Fruit fly (Drosophila melanogaster) whole organism, wandering third instar larva: ENCODE measurements around the gene CCT4.
A peak's percentile ranks its signal among the peaks of the same experiment; 100 is the strongest.

Source experiments
- CG32264 ChIP-seq: fragments of 200-800 bp; sonication (Bioruptor generic); optimal IDR thresholded peaks from 2 replicates; lab custom pipeline; 2016; ENCODE audit warnings: missing biosample characterization, missing genetic modification characterization
- CG9705 ChIP-seq: fragments of 200-800 bp; sonication (Bioruptor generic); optimal IDR thresholded peaks from 2 replicates; lab custom pipeline; 2018; ENCODE audit warnings: missing biosample characterization, mild to moderate bottlenecking, missing genetic modification characterization
- CrebA ChIP-seq: fragments of 200-800 bp; sonication (Bioruptor generic); optimal IDR thresholded peaks from 2 replicates; lab custom pipeline; 2016; ENCODE audit warnings: missing biosample characterization, mild to moderate bottlenecking, missing genetic modification characterization, borderline replicate concordance
- Dif ChIP-seq: fragments of 200-275, 200-300 bp; sonication (Bioruptor generic); optimal IDR thresholded peaks from 2 replicates; lab custom pipeline; 2018; ENCODE audit warnings: missing biosample characterization, missing genetic modification characterization; ENCODE audit not compliant: partially characterized antibody
- GATAd ChIP-seq: sonication (Bioruptor generic); optimal IDR thresholded peaks from 2 replicates; lab custom pipeline; 2016; ENCODE audit warnings: missing biosample characterization, missing genetic modification characterization
- HLH106 ChIP-seq: fragments of 200-800 bp; optimal IDR thresholded peaks from 3 replicates; lab custom pipeline; 2019; ENCODE audit warnings: missing biosample characterization, mild to moderate bottlenecking, missing genetic modification characterization, moderate library complexity
- Hnf4 ChIP-seq: fragments of 200-800 bp; sonication (Bioruptor generic); optimal IDR thresholded peaks from 2 replicates; lab custom pipeline; 2016; ENCODE audit warnings: missing biosample characterization, mild to moderate bottlenecking, missing genetic modification characterization
- Hr78 ChIP-seq: fragments of >200 bp; optimal IDR thresholded peaks from 2 replicates; lab custom pipeline; 2017; ENCODE audit warnings: missing biosample characterization, missing genetic modification characterization
- Jra ChIP-seq: sonication (Bioruptor generic); optimal IDR thresholded peaks from 2 replicates; lab custom pipeline; 2016; ENCODE audit warnings: missing biosample characterization, missing genetic modification characterization
- Mio ChIP-seq: sonication (Bioruptor generic); optimal IDR thresholded peaks from 2 replicates; lab custom pipeline; 2016; ENCODE audit warnings: missing biosample characterization, missing genetic modification characterization
- OdsH ChIP-seq: fragments of 200-800 bp; sonication (Bioruptor generic); optimal IDR thresholded peaks from 2 replicates; lab custom pipeline; 2016; ENCODE audit warnings: missing biosample characterization, mild to moderate bottlenecking, missing genetic modification characterization
- Rel ChIP-seq, 2 experiments: fragments of 200-800 bp; sonication (Bioruptor generic) in 1 of 2; optimal IDR thresholded peaks; 2 replicates in 1 of 2; 3 replicates in 1 of 2; lab custom pipeline; 2016 to 2019; ENCODE audit warnings: mild to moderate bottlenecking in 2 of 2, missing biosample characterization in 2 of 2, missing genetic modification characterization in 2 of 2, moderate library complexity in 1 of 2
- Vsx2 ChIP-seq: fragments of 200-300, 225-300 bp; sonication (Bioruptor generic); optimal IDR thresholded peaks from 2 replicates; lab custom pipeline; 2018; ENCODE audit warnings: missing biosample characterization, missing genetic modification characterization; ENCODE audit not compliant: partially characterized antibody
- br ChIP-seq: fragments of 200-800 bp; sonication (Bioruptor generic); optimal IDR thresholded peaks from 2 replicates; lab custom pipeline; 2016; ENCODE audit warnings: missing biosample characterization, missing genetic modification characterization
- brk ChIP-seq: fragments of 200-800 bp; sonication (Bioruptor generic); optimal IDR thresholded peaks from 2 replicates; lab custom pipeline; 2016; ENCODE audit warnings: missing biosample characterization, mild to moderate bottlenecking, missing genetic modification characterization
- dl ChIP-seq, 2 experiments: fragments of 175-275, 200-275 bp in 1 of 2; fragments of 200-275 bp in 1 of 2; sonication (Bioruptor generic); optimal IDR thresholded peaks; lab custom pipeline; 2018; ENCODE audit warnings: mild to moderate bottlenecking in 2 of 2, missing biosample characterization in 2 of 2, missing genetic modification characterization in 2 of 2, moderate library complexity in 2 of 2; ENCODE audit not compliant: partially characterized antibody in 2 of 2, insufficient read depth in 1 of 2
- dmrt93B ChIP-seq: fragments of 200-800 bp; sonication (Bioruptor generic); optimal IDR thresholded peaks from 2 replicates; lab custom pipeline; 2018; ENCODE audit warnings: missing biosample characterization, mild to moderate bottlenecking, missing genetic modification characterization
- ey ChIP-seq: fragments of 200-800 bp; sonication (Bioruptor generic); optimal IDR thresholded peaks from 2 replicates; lab custom pipeline; 2016; ENCODE audit warnings: missing biosample characterization, missing genetic modification characterization
- foxo ChIP-seq, 2 experiments: fragments of 200-800 bp; sonication (Bioruptor generic); optimal IDR thresholded peaks; 2 replicates in 1 of 2; 3 replicates in 1 of 2; lab custom pipeline; 2016 to 2017; ENCODE audit warnings: missing biosample characterization in 2 of 2, missing genetic modification characterization in 2 of 2
- fru ChIP-seq: fragments of 200-800 bp; sonication (Bioruptor generic); optimal IDR thresholded peaks from 3 replicates; lab custom pipeline; 2016; ENCODE audit warnings: missing biosample characterization, mild to moderate bottlenecking, missing genetic modification characterization
- h ChIP-seq: fragments of 200-800 bp; sonication (Bioruptor generic); optimal IDR thresholded peaks from 3 replicates; lab custom pipeline; 2016; ENCODE audit warnings: missing biosample characterization, mild to moderate bottlenecking, missing genetic modification characterization
- lola ChIP-seq: fragments of >200 bp; optimal IDR thresholded peaks from 2 replicates; lab custom pipeline; 2017; ENCODE audit warnings: missing biosample characterization, missing genetic modification characterization
- pan ChIP-seq: fragments of >200 bp; optimal IDR thresholded peaks from 2 replicates; lab custom pipeline; 2017
- psq ChIP-seq: fragments of 200-800 bp; sonication (Bioruptor generic); optimal IDR thresholded peaks from 3 replicates; lab custom pipeline; 2017; ENCODE audit warnings: missing biosample characterization, mild to moderate bottlenecking, missing genetic modification characterization, moderate library complexity
- rgr ChIP-seq: fragments of 200-800 bp; sonication (Bioruptor generic); optimal IDR thresholded peaks from 3 replicates; lab custom pipeline; 2016; ENCODE audit warnings: missing biosample characterization, mild to moderate bottlenecking, missing genetic modification characterization
- sage ChIP-seq: fragments of 200-800 bp; sonication (Bioruptor generic); optimal IDR thresholded peaks from 2 replicates; lab custom pipeline; 2016; ENCODE audit warnings: missing biosample characterization, mild to moderate bottlenecking, missing genetic modification characterization
- tai ChIP-seq: sonication (Bioruptor generic); optimal IDR thresholded peaks from 2 replicates; lab custom pipeline; 2016; ENCODE audit warnings: missing biosample characterization, missing genetic modification characterization
- woc ChIP-seq: sonication (Bioruptor generic); optimal IDR thresholded peaks from 2 replicates; lab custom pipeline; 2016; ENCODE audit warnings: missing biosample characterization, mild to moderate bottlenecking, missing genetic modification characterization

Gene CCT4

dm6 chr2L:12720430-12721396 lies 28.0 kb upstream of the CCT4 start:
- TF ChIP-seq Hnf4 (no peak), fru (peak; percentile 26), foxo (GFP tag; optimal IDR thresholded peaks at IDR 0.05; lab: Kevin White, UChicago) (peak in 1 of 2 experiments; percentile 43), OdsH (GFP tag; lab: Kevin White, UChicago) (peak; percentile 30), woc (GFP tag; lab: Kevin White, UChicago) (peak; percentile 16), Hr78 (GFP tag; lab: Kevin White, UChicago) (no peak), CG32264 (GFP tag; lab: Kevin White, UChicago) (peak; percentile 11), ey (GFP tag; lab: Kevin White, UChicago) (peak; percentile 37), Jra (no peak), Rel (GFP tag; optimal IDR thresholded peaks at IDR 0.05; lab: Kevin White, UChicago) (no peak), Rel (tag; optimal IDR thresholded peaks at IDR 0.05; lab: Kevin White, UChicago) (peak; percentile 22), brk (GFP tag; lab: Kevin White, UChicago) (peak; percentile 29), rgr (GFP tag; lab: Kevin White, UChicago) (peak; percentile 10), HLH106 (tag; lab: Kevin White, UChicago) (peak; percentile 38), sage (GFP tag; lab: Kevin White, UChicago) (peak; percentile 2), lola (GFP tag; lab: Kevin White, UChicago) (no peak), tai (peak; percentile 10), h (GFP tag; lab: Kevin White, UChicago) (peak; percentile 66)

dm6 chr2L:12719712-12720429 lies 27.1 kb upstream of the CCT4 start:
- TF ChIP-seq h (GFP tag; lab: Kevin White, UChicago) (peak; percentile 57), Rel (GFP tag; optimal IDR thresholded peaks at IDR 0.05; lab: Kevin White, UChicago) (no peak), Rel (tag; optimal IDR thresholded peaks at IDR 0.05; lab: Kevin White, UChicago) (peak; percentile 80), dl (GFP tag; optimal IDR thresholded peaks at IDR 0.05; lab: Kevin White, UChicago; ENCODE audit: insufficient read depth in 1 of 2, partially characterized antibody in 2 of 2) (no peak), Mio (GFP tag; lab: Kevin White, UChicago) (no peak), Dif (GFP tag; lab: Kevin White, UChicago) (no peak), br (peak; percentile 57)

dm6 chr2L:12718437-12719376 lies 26.0 kb upstream of the CCT4 start, which contains the start of gene MRP:
Gene MRP, plus strand, starts transcription at chr2L:12719045.
- no peak for TF ChIP-seq Rel (GFP tag; optimal IDR thresholded peaks at IDR 0.05; lab: Kevin White, UChicago)
- peak; percentile 47 for TF ChIP-seq Rel (tag; optimal IDR thresholded peaks at IDR 0.05; lab: Kevin White, UChicago)
- TF ChIP-seq CG32264 (GFP tag; lab: Kevin White, UChicago), result no peak
- TF ChIP-seq dmrt93B (GFP tag; lab: Kevin White, UChicago), result no peak
- TF ChIP-seq tai, result no peak
- TF ChIP-seq GATAd (GFP tag; lab: Kevin White, UChicago), result no peak
- no peak for TF ChIP-seq Vsx2 (GFP tag; lab: Kevin White, UChicago)

- TF ChIP-seq OdsH (GFP tag; lab: Kevin White, UChicago) (no peak), pan (lab: Kevin White, UChicago) (no peak), CrebA (GFP tag; lab: Kevin White, UChicago) (no peak), CG9705 (GFP tag; lab: Kevin White, UChicago) (no peak), psq (GFP tag; lab: Kevin White, UChicago) (no peak), fru (no peak)
Observed at dm6 chr2L:12712852-12713251, 20.1 kb upstream of the CCT4 start, which contains the start of gene CG5787. Gene CG5787, minus strand, starts transcription at chr2L:12712952.
